Worm (Caenorhabditis elegans) whole organism, L1 larva: ENCODE data around the gene Y62E10A.19.
A peak's percentile ranks its signal among the peaks of the same experiment; 100 is the strongest.

Source experiments
- C16A3.4 ChIP-seq: fragments of 150-350 bp; optimal IDR thresholded peaks from 2 replicates; lab custom pipeline; 2014; ENCODE audit warnings: missing biosample characterization, missing genetic modification characterization
- F16B12.6 ChIP-seq: fragments of 150-350 bp; optimal IDR thresholded peaks from 2 replicates; lab custom pipeline; 2014; ENCODE audit warnings: missing biosample characterization, missing genetic modification characterization
- aly-2 ChIP-seq: fragments of 150-350 bp; optimal IDR thresholded peaks from 2 replicates; lab custom pipeline; 2014; ENCODE audit warnings: missing biosample characterization, missing genetic modification characterization
- blmp-1 ChIP-seq: fragments of 150-350 bp; optimal IDR thresholded peaks from 2 replicates; lab custom pipeline; 2014; ENCODE audit warnings: missing biosample characterization, missing genetic modification characterization
- ceh-82 ChIP-seq, 3 experiments: fragments of 150-350 bp in 1 of 3; sonication (generic microtip) in 2 of 3; optimal IDR thresholded peaks; 2 replicates each; lab custom pipeline; 2014 to 2017; ENCODE audit warnings: missing biosample characterization in 3 of 3, missing genetic modification characterization in 3 of 3
- ceh-88 ChIP-seq: fragments of 200-800 bp; sonication (Bioruptor generic); IDR thresholded peaks from 2 replicates; pipeline ENCODE4 v1.3.6; 2022; ENCODE audit warnings: missing genetic modification characterization, missing compliant biosample characterization
- dpl-1 ChIP-seq, 3 experiments: fragments of 150-350 bp in 2 of 3; sonication (generic microtip) in 1 of 3; optimal IDR thresholded peaks; 2 replicates each; lab custom pipeline; 2014 to 2017; ENCODE audit warnings: missing biosample characterization in 3 of 3, missing genetic modification characterization in 3 of 3, missing genetic modification reagents in 3 of 3
- dsc-1 ChIP-seq: sonication (generic microtip); optimal IDR thresholded peaks from 2 replicates; lab custom pipeline; 2016; ENCODE audit warnings: mild to moderate bottlenecking, missing genetic modification characterization, missing compliant biosample characterization
- efl-1 ChIP-seq, 4 experiments: fragments of 150-350 bp; optimal IDR thresholded peaks in 3 of 4; peaks in 1 of 4; 1 replicate in 1 of 4; 2 replicates in 3 of 4; lab custom pipeline; 2014; ENCODE audit warnings: missing biosample characterization in 2 of 4, missing genetic modification characterization in 2 of 4, missing genetic modification reagents in 2 of 4
- egl-13 ChIP-seq: sonication (generic microtip); optimal IDR thresholded peaks from 2 replicates; lab custom pipeline; 2016; ENCODE audit warnings: missing genotype, missing genetic modification reagents, missing genetic modification characterization, missing compliant biosample characterization
- fkh-8 ChIP-seq: sonication (generic microtip); optimal IDR thresholded peaks from 2 replicates; lab custom pipeline; 2016; ENCODE audit warnings: mild to moderate bottlenecking, missing genetic modification characterization, missing compliant biosample characterization
- fos-1 ChIP-seq: fragments of 150-350 bp; optimal IDR thresholded peaks from 2 replicates; lab custom pipeline; 2014; ENCODE audit warnings: missing biosample characterization, missing genetic modification characterization
- grh-1 ChIP-seq: fragments of 200-800 bp; sonication (Bioruptor generic); IDR thresholded peaks from 2 replicates; pipeline ENCODE4 v1.3.6; 2022; ENCODE audit warnings: missing genetic modification reagents, missing genetic modification characterization, missing compliant biosample characterization
- hlh-17 ChIP-seq: fragments of 200-800 bp; sonication (Bioruptor generic); optimal IDR thresholded peaks from 2 replicates; lab custom pipeline; 2018; ENCODE audit warnings: missing genetic modification characterization, mild to moderate bottlenecking, missing compliant biosample characterization, moderate library complexity, borderline replicate concordance
- hlh-4 ChIP-seq: sonication (generic microtip); optimal IDR thresholded peaks from 2 replicates; lab custom pipeline; 2016; ENCODE audit warnings: mild to moderate bottlenecking, missing genetic modification characterization, missing compliant biosample characterization
- isw-1 ChIP-seq: fragments of 200-800 bp; sonication (Bioruptor generic); IDR thresholded peaks from 2 replicates; pipeline ENCODE4 v1.3.6; 2022; ENCODE audit warnings: missing genetic modification characterization, missing compliant biosample characterization
- jun-1 ChIP-seq: fragments of 150-350 bp; optimal IDR thresholded peaks from 2 replicates; lab custom pipeline; 2014; ENCODE audit warnings: missing biosample characterization, missing genetic modification reagents, missing genetic modification characterization
- lin-13 ChIP-seq: fragments of 150-350 bp; optimal IDR thresholded peaks from 2 replicates; lab custom pipeline; 2014; ENCODE audit warnings: missing biosample characterization, missing genetic modification reagents, missing genetic modification characterization
- lin-35 ChIP-seq, 2 experiments: fragments of 150-350 bp; optimal IDR thresholded peaks; 2 replicates each; lab custom pipeline; 2014; ENCODE audit warnings: missing biosample characterization in 2 of 2, missing genetic modification characterization in 2 of 2, missing genetic modification reagents in 2 of 2
- lir-3 ChIP-seq: sonication (generic microtip); optimal IDR thresholded peaks from 2 replicates; lab custom pipeline; 2016; ENCODE audit warnings: mild to moderate bottlenecking, missing genetic modification characterization, moderate library complexity, missing compliant biosample characterization; ENCODE audit not compliant: poor library complexity
- lsy-2 ChIP-seq, 2 experiments: fragments of 150-350 bp; optimal IDR thresholded peaks; 2 replicates each; lab custom pipeline; 2014; ENCODE audit warnings: missing biosample characterization in 2 of 2, missing genetic modification characterization in 2 of 2
- mdl-1 ChIP-seq, 2 experiments: fragments of 150-350 bp; optimal IDR thresholded peaks; 2 replicates each; lab custom pipeline; 2014 to 2017; ENCODE audit warnings: missing biosample characterization in 2 of 2, missing genetic modification characterization in 2 of 2, inconsistent platforms in 1 of 2
- mef-2 ChIP-seq: fragments of 150-350 bp; optimal IDR thresholded peaks from 2 replicates; lab custom pipeline; 2014; ENCODE audit warnings: missing biosample characterization, missing genetic modification characterization
- mep-1 ChIP-seq: fragments of 150-350 bp; optimal IDR thresholded peaks from 2 replicates; lab custom pipeline; 2014; ENCODE audit warnings: missing biosample characterization, missing genetic modification characterization
- nhr-12 ChIP-seq: sonication (generic microtip); optimal IDR thresholded peaks from 2 replicates; lab custom pipeline; 2017; ENCODE audit warnings: missing biosample characterization, missing genetic modification characterization
- nhr-237 ChIP-seq: fragments of 150-350 bp; optimal IDR thresholded peaks from 2 replicates; lab custom pipeline; 2014; ENCODE audit warnings: missing biosample characterization, missing genetic modification characterization
- nhr-76 ChIP-seq: sonication (generic microtip); optimal IDR thresholded peaks from 2 replicates; lab custom pipeline; 2017; ENCODE audit warnings: missing biosample characterization, missing genetic modification characterization
- rnt-1 ChIP-seq: sonication (generic microtip); optimal IDR thresholded peaks from 2 replicates; lab custom pipeline; 2016; ENCODE audit warnings: mild to moderate bottlenecking, missing genetic modification characterization, moderate library complexity, missing compliant biosample characterization
- snu-23 ChIP-seq: sonication (generic microtip); optimal IDR thresholded peaks from 2 replicates; lab custom pipeline; 2016; ENCODE audit warnings: missing genetic modification characterization, missing compliant biosample characterization
- sox-4 ChIP-seq: sonication (generic microtip); optimal IDR thresholded peaks from 2 replicates; lab custom pipeline; 2016; ENCODE audit warnings: missing genetic modification characterization, missing compliant biosample characterization
- sup-37 ChIP-seq: fragments of 200-800 bp; sonication (Bioruptor generic); optimal IDR thresholded peaks from 2 replicates; lab custom pipeline; 2018; ENCODE audit warnings: mild to moderate bottlenecking, missing genetic modification characterization, missing compliant biosample characterization
- swsn-7 ChIP-seq: sonication (generic microtip); optimal IDR thresholded peaks from 2 replicates; lab custom pipeline; 2016; ENCODE audit warnings: missing genetic modification characterization, missing compliant biosample characterization
- tlp-1 ChIP-seq: fragments of 150-350 bp; optimal IDR thresholded peaks from 2 replicates; lab custom pipeline; 2014; ENCODE audit warnings: missing biosample characterization, missing genetic modification characterization
- unc-130 ChIP-seq: fragments of 150-350 bp; optimal IDR thresholded peaks from 2 replicates; lab custom pipeline; 2017; ENCODE audit warnings: missing biosample characterization, missing genetic modification characterization, inconsistent platforms
- unc-86 ChIP-seq: sonication (generic microtip); optimal IDR thresholded peaks from 2 replicates; lab custom pipeline; 2016; ENCODE audit warnings: missing genetic modification characterization, missing compliant biosample characterization
- vab-15 ChIP-seq: sonication (generic microtip); optimal IDR thresholded peaks from 2 replicates; lab custom pipeline; 2017; ENCODE audit warnings: missing genotype, mild to moderate bottlenecking, missing genetic modification characterization, missing compliant biosample characterization
- zag-1 ChIP-seq: fragments of 150-350 bp; optimal IDR thresholded peaks from 2 replicates; lab custom pipeline; 2014; ENCODE audit warnings: missing biosample characterization, missing genetic modification characterization

The Y62E10A.19 gene

DNA sequence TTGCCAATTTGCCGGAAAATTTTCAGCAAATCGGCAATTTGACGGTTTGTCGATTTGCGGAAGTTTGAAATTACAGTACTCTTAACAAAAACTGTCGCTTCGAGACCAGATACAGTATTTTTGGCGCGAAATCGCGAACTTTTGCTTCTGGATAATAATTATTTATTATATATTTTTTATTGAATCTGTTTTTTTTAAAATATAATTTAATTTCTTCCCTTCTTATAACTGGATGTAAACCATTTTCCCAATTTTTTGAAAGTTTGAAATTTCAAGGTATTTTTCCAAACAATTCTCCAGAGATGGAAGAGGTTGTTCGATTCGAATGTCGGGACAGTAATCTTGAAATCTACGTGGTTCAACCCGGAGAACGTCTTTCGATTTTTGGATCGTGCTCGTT, 14.1 kb upstream of the Y62E10A.19 start, which contains the start of gene nol-9:
Gene nol-9, plus strand, starts transcription at position 301 of the 400 bp plus-strand sequence.
- TF ChIP-seq vab-15 (tag; lab: Kevin White, UChicago) (no peak), lin-13 (GFP tag; lab: Kevin White, UChicago) (no peak), F16B12.6 (no peak), snu-23 (GFP tag; lab: Kevin White, UChicago) (no peak), hlh-17 (no peak)
- TF ChIP-seq, all 84 proteins: peak for 0

DNA sequence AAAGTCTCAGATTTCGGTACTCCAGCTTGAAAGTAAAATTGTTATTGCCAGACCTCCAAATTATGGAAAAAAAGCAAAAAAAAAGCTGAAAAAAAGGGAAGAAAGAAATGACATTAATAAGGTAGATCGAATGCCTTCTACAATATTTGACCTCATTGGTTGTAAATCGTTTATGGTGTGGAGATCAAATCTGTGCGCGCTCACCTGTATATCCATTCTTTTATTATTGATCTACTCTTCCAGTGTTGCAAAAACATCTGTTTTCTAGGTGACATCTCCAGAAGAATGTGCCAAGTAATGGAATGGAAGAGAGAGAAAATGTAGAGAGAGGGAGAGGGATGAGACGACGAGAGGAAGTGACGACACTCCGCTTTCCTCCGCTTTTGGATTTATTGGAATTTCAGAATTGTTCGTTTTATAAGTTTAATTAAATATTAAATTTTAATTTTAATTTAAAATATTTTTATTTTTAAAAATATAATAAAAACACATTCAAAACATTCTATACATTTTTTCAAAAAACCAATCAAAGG, 7.7 kb upstream of the Y62E10A.19 start, which contains the start of the genes pik-1 and aptf-2:
Gene pik-1, plus strand, starts transcription at position 303 of the 533 bp plus-strand sequence.
Gene aptf-2, minus strand, starts transcription at position 313 of the 533 bp plus-strand sequence.
- TF ChIP-seq rnt-1 (tag; lab: Kevin White, UChicago) (no peak), nhr-76 (tag; lab: Kevin White, UChicago) (no peak), lsy-2 (tag; optimal IDR thresholded peaks at IDR 0.05; lab: Kevin White, UChicago) (peak in 1 of 2 experiments; percentile 26), nhr-12 (tag; lab: Kevin White, UChicago) (no peak), nhr-237 (tag; lab: Kevin White, UChicago) (no peak), vab-15 (tag; lab: Kevin White, UChicago) (no peak), tlp-1 (no peak), ceh-88 (GFP tag; lab: Robert Waterston, UW) (no peak), lin-35 (GFP tag; optimal IDR thresholded peaks at IDR 0.05; lab: Kevin White, UChicago) (peak in 1 of 2 experiments; percentile 24), efl-1 (optimal IDR thresholded peaks at IDR 0.05; lab: Kevin White, UChicago) (no peak), efl-1 (GFP tag; optimal IDR thresholded peaks at IDR 0.05 in 1 of 2; lab: Kevin White, UChicago) (peak in 1 of 2 experiments; percentile 5), dpl-1 (GFP tag; optimal IDR thresholded peaks at IDR 0.05; lab: Kevin White, UChicago) (peak in 1 of 3 experiments; percentile 31), C16A3.4 (no peak), sup-37 (GFP tag; lab: Kevin White, UChicago) (no peak), fos-1 (tag; lab: Kevin White, UChicago) (no peak), unc-130 (tag; lab: Kevin White, UChicago) (no peak), aly-2 (tag; lab: Kevin White, UChicago) (no peak), mep-1 (peak; percentile 32), jun-1 (no peak), blmp-1 (tag; lab: Kevin White, UChicago) (peak; percentile 27), isw-1 (GFP tag; lab: Robert Waterston, UW) (no peak)

DNA sequence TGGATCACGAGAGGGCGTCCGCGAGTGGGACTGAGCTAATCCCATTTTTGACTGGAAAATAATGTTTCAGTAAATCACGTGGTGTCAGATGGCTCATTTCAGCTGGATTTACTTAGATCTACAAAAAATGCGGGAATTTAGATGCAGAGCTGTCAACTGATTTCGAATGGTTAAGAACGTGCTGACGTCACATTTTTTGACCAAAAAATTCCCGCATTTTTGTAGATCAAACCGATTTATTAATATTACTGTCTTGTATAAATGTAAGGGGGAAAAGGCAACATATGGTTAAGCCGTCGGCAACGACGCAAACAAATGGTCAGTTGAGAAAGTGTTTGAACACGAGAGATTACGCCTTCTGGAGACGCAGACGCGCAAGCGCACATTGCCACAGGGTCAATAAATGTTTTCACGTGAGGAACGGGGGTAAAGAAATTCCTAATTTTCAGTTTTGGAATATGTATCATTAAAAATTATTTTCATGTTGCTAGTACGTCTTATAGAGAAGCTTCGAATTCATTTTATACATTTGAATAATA, 4.8 kb upstream of the Y62E10A.19 start, which contains the start of gene gcl-1:
Gene gcl-1, minus strand, starts transcription at position 51 of the 539 bp plus-strand sequence.
- no peak for TF ChIP-seq dsc-1 (tag; lab: Kevin White, UChicago)
- TF ChIP-seq lin-35 (GFP tag; optimal IDR thresholded peaks at IDR 0.05; lab: Kevin White, UChicago), result peak; percentile 13 to 37
- no peak for TF ChIP-seq lir-3 (tag; lab: Kevin White, UChicago)
- TF ChIP-seq blmp-1 (tag; lab: Kevin White, UChicago), result peak; percentile 11
- TF ChIP-seq egl-13 (tag; lab: Kevin White, UChicago), result no peak
- TF ChIP-seq grh-1, result 0 out of 2 replicates have a peak, but pooled peaks have one; percentile 29
- no peak for TF ChIP-seq mef-2
- TF ChIP-seq zag-1 (tag; lab: Kevin White, UChicago), result no peak
- TF ChIP-seq mdl-1 (tag; optimal IDR thresholded peaks at IDR 0.05; lab: Kevin White, UChicago), result peak in 1 of 2 experiments; percentile 59
- TF ChIP-seq snu-23 (GFP tag; lab: Kevin White, UChicago), result peak; percentile 27
- TF ChIP-seq dpl-1 (GFP tag; optimal IDR thresholded peaks at IDR 0.05; lab: Kevin White, UChicago), result peak in 1 of 3 experiments; percentile 19
- TF ChIP-seq swsn-7, result no peak
- no peak for TF ChIP-seq unc-86 (tag; lab: Kevin White, UChicago)
- TF ChIP-seq ceh-82 (tag; optimal IDR thresholded peaks at IDR 0.05; lab: Kevin White, UChicago), result no peak
- no peak for TF ChIP-seq lsy-2 (tag; optimal IDR thresholded peaks at IDR 0.05; lab: Kevin White, UChicago)
- no peak for TF ChIP-seq isw-1 (GFP tag; lab: Robert Waterston, UW)
- no peak for TF ChIP-seq sox-4 (tag; lab: Kevin White, UChicago)
- no peak for TF ChIP-seq fkh-8 (tag; lab: Kevin White, UChicago)
- no peak for TF ChIP-seq hlh-4
